Fruit fly (Drosophila melanogaster) whole organism: ENCODE data around the gene AP-1sigma.

Source experiments
- CG8478 ChIP-seq: fragments of >200 bp; optimal IDR thresholded peaks from 2 replicates; lab custom pipeline; 2018; ENCODE audit warnings: inconsistent platforms
- Dll ChIP-seq: fragments of >200 bp; optimal IDR thresholded peaks from 2 replicates; lab custom pipeline; 2017
- EcR ChIP-seq, 2 experiments: fragments of >200 bp; optimal IDR thresholded peaks; 2 replicates each; lab custom pipeline; 2017; ENCODE audit warnings: missing biosample characterization in 2 of 2, missing genetic modification characterization in 2 of 2, missing genetic modification reagents in 2 of 2
- pan ChIP-seq: fragments of >200 bp; optimal IDR thresholded peaks from 2 replicates; lab custom pipeline; 2017
- psq ChIP-seq: fragments of >200 bp; optimal IDR thresholded peaks from 2 replicates; lab custom pipeline; 2017
- usp ChIP-seq: fragments of >200 bp; optimal IDR thresholded peaks from 2 replicates; lab custom pipeline; 2017; ENCODE audit warnings: missing biosample characterization, missing genetic modification characterization, mixed read lengths

Gene AP-1sigma

dm6 chr3R:24003948-24004347 is 45.5 kb downstream of the AP-1sigma start:
- TF ChIP-seq EcR (GFP tag; optimal IDR thresholded peaks at IDR 0.05; lab: Kevin White, UChicago) (no peak), CG8478 (lab: Kevin White, UChicago) (no peak), usp (GFP tag; lab: Kevin White, UChicago) (no peak), pan (lab: Kevin White, UChicago) (no peak), psq (lab: Kevin White, UChicago) (no peak), Dll (lab: Kevin White, UChicago) (no peak)

dm6 chr3R:24006449-24007159 is 48.2 kb downstream of the AP-1sigma start:
- no peak for TF ChIP-seq CG8478 (lab: Kevin White, UChicago)

- TF ChIP-seq psq (lab: Kevin White, UChicago) (no peak), usp (GFP tag; lab: Kevin White, UChicago) (no peak), CG8478 (lab: Kevin White, UChicago) (no peak), Dll (lab: Kevin White, UChicago) (no peak), EcR (GFP tag; optimal IDR thresholded peaks at IDR 0.05; lab: Kevin White, UChicago) (no peak), pan (lab: Kevin White, UChicago) (no peak)
Observed at dm6 chr3R:24007775-24008506, 49.5 kb downstream of the AP-1sigma start.

- no peak for TF ChIP-seq pan (lab: Kevin White, UChicago)
- TF ChIP-seq psq (lab: Kevin White, UChicago) = no peak
- TF ChIP-seq EcR (GFP tag; optimal IDR thresholded peaks at IDR 0.05; lab: Kevin White, UChicago) = no peak
- no peak for TF ChIP-seq CG8478 (lab: Kevin White, UChicago)
- no peak for TF ChIP-seq Dll (lab: Kevin White, UChicago)
- no peak for TF ChIP-seq usp (GFP tag; lab: Kevin White, UChicago)
Observed at dm6 chr3R:24008887-24009286, 50.4 kb downstream of the AP-1sigma start.

- TF ChIP-seq pan (lab: Kevin White, UChicago) (no peak), Dll (lab: Kevin White, UChicago) (no peak), CG8478 (lab: Kevin White, UChicago) (no peak), EcR (GFP tag; optimal IDR thresholded peaks at IDR 0.05; lab: Kevin White, UChicago) (no peak), psq (lab: Kevin White, UChicago) (no peak)
Observed at dm6 chr3R:24010637-24011214, 52.3 kb downstream of the AP-1sigma start.
